Fruit fly (Drosophila melanogaster) whole organism, embryonic: ENCODE results near the gene CG15412.

Source experiments
- Aef1 ChIP-seq: fragments of 200-800 bp; sonication (Bioruptor generic); IDR thresholded peaks from 3 replicates; pipeline ENCODE4 v1.3.6; 2022; ENCODE audit warnings: missing biosample characterization, missing genetic modification characterization
- Antp ChIP-seq: fragments of 200-800 bp; sonication (Bioruptor generic); optimal IDR thresholded peaks from 3 replicates; lab custom pipeline; 2016; ENCODE audit warnings: missing biosample characterization, missing genetic modification characterization
- Asciz ChIP-seq: fragments of 200-800 bp; sonication (Bioruptor generic); optimal IDR thresholded peaks from 2 replicates; lab custom pipeline; 2017; ENCODE audit warnings: missing biosample characterization, mild to moderate bottlenecking, missing genetic modification characterization, missing genetic modification reagents
- CG10959 ChIP-seq: fragments of 200-800 bp; sonication (Bioruptor generic); IDR thresholded peaks from 2 replicates; pipeline ENCODE4 v1.3.6; 2022; ENCODE audit warnings: missing biosample characterization, missing genetic modification characterization
- CG11398 ChIP-seq: fragments of 200-800 bp; sonication (Bioruptor generic); optimal IDR thresholded peaks from 2 replicates; lab custom pipeline; 2016; ENCODE audit warnings: missing biosample characterization, missing genetic modification characterization
- CG11695 ChIP-seq: fragments of 200-800 bp; sonication (Bioruptor generic); IDR thresholded peaks from 3 replicates; pipeline ENCODE4 v1.3.6; 2022; ENCODE audit warnings: missing biosample characterization, missing genetic modification characterization
- CG12219 ChIP-seq: fragments of 200-800 bp; sonication (Bioruptor generic); optimal IDR thresholded peaks from 3 replicates; lab custom pipeline; 2018; ENCODE audit warnings: missing biosample characterization, mild to moderate bottlenecking, missing genetic modification characterization
- CG17802 ChIP-seq: fragments of 200-800 bp; sonication (Bioruptor generic); optimal IDR thresholded peaks from 2 replicates; lab custom pipeline; 2018; ENCODE audit warnings: missing biosample characterization, mild to moderate bottlenecking, missing genetic modification characterization, moderate library complexity
- CG18599 ChIP-seq: fragments of 200-800 bp; sonication (Bioruptor generic); optimal IDR thresholded peaks from 3 replicates; lab custom pipeline; 2017; ENCODE audit warnings: missing biosample characterization, missing genetic modification characterization, mild to moderate bottlenecking, moderate library complexity, missing genetic modification reagents
- CG2202 ChIP-seq: fragments of 200-800 bp; sonication (Bioruptor generic); optimal IDR thresholded peaks from 2 replicates; lab custom pipeline; 2018; ENCODE audit warnings: missing biosample characterization, mild to moderate bottlenecking, missing genetic modification characterization
- CG2678 ChIP-seq: fragments of 200-800 bp; sonication (Bioruptor generic); optimal IDR thresholded peaks from 3 replicates; lab custom pipeline; 2019; ENCODE audit warnings: missing biosample characterization, mild to moderate bottlenecking, missing genetic modification characterization, moderate library complexity
- CG31365 ChIP-seq: fragments of 200-800 bp; sonication (Bioruptor generic); optimal IDR thresholded peaks from 2 replicates; lab custom pipeline; 2018; ENCODE audit warnings: missing biosample characterization, mild to moderate bottlenecking, missing genetic modification characterization
- CG4730 ChIP-seq: fragments of 200-800 bp; sonication (Bioruptor generic); IDR thresholded peaks from 2 replicates; pipeline ENCODE4 v1.3.6; 2022; ENCODE audit warnings: missing biosample characterization, missing genetic modification characterization
- CG6272 ChIP-seq: fragments of 200-800 bp; sonication (Bioruptor generic); IDR thresholded peaks from 2 replicates; pipeline ENCODE4 v1.3.6; 2022; ENCODE audit warnings: missing biosample characterization, missing genetic modification characterization
- CG7786 ChIP-seq: fragments of 200-800 bp; sonication (Bioruptor generic); optimal IDR thresholded peaks from 2 replicates; lab custom pipeline; 2016; ENCODE audit warnings: missing biosample characterization, missing genetic modification characterization
- CG7839 ChIP-seq: fragments of 200-800 bp; sonication (Bioruptor generic); optimal IDR thresholded peaks from 3 replicates; lab custom pipeline; 2018; ENCODE audit warnings: missing biosample characterization, mild to moderate bottlenecking, missing genetic modification characterization, moderate library complexity
- CG7963 ChIP-seq: fragments of 200-800 bp; sonication (Bioruptor generic); IDR thresholded peaks from 3 replicates; pipeline ENCODE4 v1.3.6; 2022; ENCODE audit warnings: missing biosample characterization, missing genetic modification characterization; ENCODE audit not compliant: partially characterized antibody
- E2f1 ChIP-seq: fragments of 200-800 bp; sonication (Bioruptor generic); IDR thresholded peaks from 2 replicates; pipeline ENCODE4 v1.3.6; 2022; ENCODE audit warnings: missing biosample characterization, missing genetic modification characterization
- Elba2 ChIP-seq: fragments of 200-800 bp; sonication (Bioruptor generic); optimal IDR thresholded peaks from 3 replicates; lab custom pipeline; 2016; ENCODE audit warnings: missing biosample characterization, missing genetic modification characterization
- Ets65A ChIP-seq: fragments of 200-800 bp; sonication (Bioruptor generic); peaks from one replicate; lab custom pipeline; 2016; ENCODE audit warnings: missing biosample characterization, missing genetic modification characterization
- Hey ChIP-seq: fragments of 200-800 bp; sonication (Bioruptor generic); optimal IDR thresholded peaks from 3 replicates; lab custom pipeline; 2018; ENCODE audit warnings: missing biosample characterization, mild to moderate bottlenecking, missing genetic modification characterization
- Hmr ChIP-seq: fragments of 200-800 bp; sonication (Bioruptor generic); optimal IDR thresholded peaks from 3 replicates; lab custom pipeline; 2017; ENCODE audit warnings: mild to moderate bottlenecking, missing biosample characterization, missing genetic modification reagents, missing genetic modification characterization
- Hr39 ChIP-seq: fragments of >200 bp; optimal IDR thresholded peaks from 2 replicates; lab custom pipeline; 2017
- Kr ChIP-seq: fragments of 200-800 bp; sonication (Bioruptor generic); optimal IDR thresholded peaks from 2 replicates; lab custom pipeline; 2017; ENCODE audit warnings: missing biosample characterization, mild to moderate bottlenecking, missing genetic modification characterization
- MTF-1 ChIP-seq: fragments of 200-800 bp; sonication (Bioruptor generic); optimal IDR thresholded peaks from 2 replicates; lab custom pipeline; 2018; ENCODE audit warnings: missing biosample characterization, mild to moderate bottlenecking, missing genetic modification characterization, borderline replicate concordance
- Ravus ChIP-seq: fragments of 200-800 bp; sonication (Bioruptor generic); IDR thresholded peaks from 2 replicates; pipeline ENCODE4 v1.3.6; 2022; ENCODE audit warnings: missing biosample characterization, missing genetic modification characterization
- Rfx ChIP-seq: fragments of 200-800 bp; sonication (Bioruptor generic); IDR thresholded peaks from 2 replicates; pipeline ENCODE4 v1.3.6; 2022; ENCODE audit warnings: missing biosample characterization, missing genetic modification characterization
- Sox100B ChIP-seq: fragments of 200-800 bp; sonication (Bioruptor generic); optimal IDR thresholded peaks from 3 replicates; lab custom pipeline; 2018; ENCODE audit warnings: missing biosample characterization, mild to moderate bottlenecking, missing genetic modification characterization
- Sry-δ ChIP-seq: fragments of 200-800 bp; sonication (Bioruptor generic); optimal IDR thresholded peaks from 2 replicates; lab custom pipeline; 2016; ENCODE audit warnings: missing biosample characterization, missing genetic modification characterization
- Ssrp ChIP-seq: fragments of 200-800 bp; sonication (Bioruptor generic); optimal IDR thresholded peaks from 2 replicates; lab custom pipeline; 2018; ENCODE audit warnings: missing biosample characterization, mild to moderate bottlenecking, missing genetic modification characterization, moderate library complexity
- Xbp1 ChIP-seq: fragments of 200-800 bp; sonication (Bioruptor generic); optimal IDR thresholded peaks from 3 replicates; lab custom pipeline; 2016; ENCODE audit warnings: missing biosample characterization, mild to moderate bottlenecking, missing genetic modification characterization
- ato ChIP-seq: fragments of 200-800 bp; sonication (Bioruptor generic); IDR thresholded peaks from 2 replicates; pipeline ENCODE4 v1.3.6; 2022; ENCODE audit warnings: missing biosample characterization, missing genetic modification characterization; ENCODE audit not compliant: partially characterized antibody
- bsh ChIP-seq, 2 experiments: fragments of 200-800 bp; sonication (Bioruptor generic); optimal IDR thresholded peaks; 2 replicates each; lab custom pipeline; 2017 to 2018; ENCODE audit warnings: mild to moderate bottlenecking in 2 of 2, missing biosample characterization in 2 of 2, missing genetic modification characterization in 2 of 2, moderate library complexity in 1 of 2
- cas ChIP-seq: fragments of 200-800 bp; sonication (Bioruptor generic); IDR thresholded peaks from 2 replicates; pipeline ENCODE4 v1.3.6; 2022; ENCODE audit warnings: missing biosample characterization, missing genetic modification characterization
- corto ChIP-seq: fragments of 200-800 bp; sonication (Bioruptor generic); optimal IDR thresholded peaks from 2 replicates; lab custom pipeline; 2016; ENCODE audit warnings: missing biosample characterization, mild to moderate bottlenecking, missing genetic modification characterization, moderate library complexity
- crc ChIP-seq: fragments of 200-800 bp; sonication (Bioruptor generic); optimal IDR thresholded peaks from 2 replicates; lab custom pipeline; 2016; ENCODE audit warnings: missing biosample characterization, missing genetic modification characterization
- da ChIP-seq: fragments of 200-800 bp; sonication (Bioruptor generic); optimal IDR thresholded peaks from 2 replicates; lab custom pipeline; 2016; ENCODE audit warnings: missing biosample characterization, missing genetic modification characterization
- dmrt11E ChIP-seq: fragments of 200-800 bp; sonication (Bioruptor generic); optimal IDR thresholded peaks from 3 replicates; lab custom pipeline; 2018; ENCODE audit warnings: missing biosample characterization, mild to moderate bottlenecking, missing genetic modification characterization, moderate library complexity
- fd3F ChIP-seq: fragments of 200-800 bp; sonication (Bioruptor generic); optimal IDR thresholded peaks from 2 replicates; lab custom pipeline; 2018; ENCODE audit warnings: missing biosample characterization, mild to moderate bottlenecking, missing genetic modification characterization, moderate library complexity
- gem ChIP-seq: fragments of 200-800 bp; sonication (Bioruptor generic); optimal IDR thresholded peaks from 2 replicates; lab custom pipeline; 2019; ENCODE audit warnings: missing biosample characterization, mild to moderate bottlenecking, missing genetic modification characterization, moderate library complexity
- gsb ChIP-seq: fragments of 200-800 bp; sonication (Bioruptor generic); IDR thresholded peaks from 2 replicates; pipeline ENCODE4 v1.3.6; 2022; ENCODE audit warnings: missing biosample characterization, missing genetic modification characterization
- repo ChIP-seq: fragments of 200-800 bp; sonication (Bioruptor generic); optimal IDR thresholded peaks from 2 replicates; lab custom pipeline; 2016; ENCODE audit warnings: missing biosample characterization, missing genetic modification characterization
- scrt ChIP-seq: fragments of 200-800 bp; sonication (Bioruptor generic); optimal IDR thresholded peaks from 2 replicates; lab custom pipeline; 2018; ENCODE audit warnings: missing biosample characterization, mild to moderate bottlenecking, missing genetic modification characterization, moderate library complexity
- sens ChIP-seq: fragments of 200-800 bp; sonication (Bioruptor generic); peaks from one replicate; lab custom pipeline; 2016; ENCODE audit warnings: missing biosample characterization, missing genetic modification characterization
- sisA ChIP-seq: fragments of 200-800 bp; sonication (Bioruptor generic); IDR thresholded peaks from 2 replicates; pipeline ENCODE4 v1.3.6; 2022; ENCODE audit warnings: missing biosample characterization, missing genetic modification characterization
- vfl ChIP-seq: fragments of 200-800 bp; sonication (Bioruptor generic); optimal IDR thresholded peaks from 2 replicates; lab custom pipeline; 2016; ENCODE audit warnings: missing biosample characterization, missing genetic modification characterization
- vvl ChIP-seq: fragments of 200-800 bp; sonication (Bioruptor generic); IDR thresholded peaks from 2 replicates; pipeline ENCODE4 v1.3.6; 2022; ENCODE audit warnings: missing biosample characterization, missing genetic modification characterization
- zf30C ChIP-seq: fragments of 200-800 bp; sonication (Bioruptor generic); optimal IDR thresholded peaks from 3 replicates; lab custom pipeline; 2018; ENCODE audit warnings: missing biosample characterization, mild to moderate bottlenecking, missing genetic modification characterization

Gene CG15412

DNA sequence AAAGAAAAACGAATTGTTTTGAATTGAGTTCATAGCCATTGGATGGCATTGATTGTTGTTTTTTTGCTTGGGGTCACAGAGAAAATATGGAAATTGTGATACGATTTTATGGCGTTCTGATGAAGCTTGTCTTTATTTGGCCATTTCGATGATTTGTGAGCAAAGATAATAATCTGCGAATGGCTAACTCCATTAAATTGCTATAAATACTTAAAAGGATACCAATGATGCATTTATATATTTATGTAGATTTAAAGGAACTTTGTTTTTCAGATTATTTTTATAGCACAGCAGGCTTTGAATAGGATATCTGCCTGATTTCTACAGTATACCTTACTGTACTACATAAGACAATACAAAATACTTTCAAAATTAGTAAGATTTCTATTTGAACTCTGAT is 34.7 kb upstream of the CG15412 start, which contains the start of gene CG8840:
Gene CG8840, plus strand, starts transcription at position 301 of the 400 bp plus-strand sequence.
- TF ChIP-seq MTF-1: no peak
- TF ChIP-seq sens: peak; percentile 29
- TF ChIP-seq, all 482 proteins: peak for 1

DNA sequence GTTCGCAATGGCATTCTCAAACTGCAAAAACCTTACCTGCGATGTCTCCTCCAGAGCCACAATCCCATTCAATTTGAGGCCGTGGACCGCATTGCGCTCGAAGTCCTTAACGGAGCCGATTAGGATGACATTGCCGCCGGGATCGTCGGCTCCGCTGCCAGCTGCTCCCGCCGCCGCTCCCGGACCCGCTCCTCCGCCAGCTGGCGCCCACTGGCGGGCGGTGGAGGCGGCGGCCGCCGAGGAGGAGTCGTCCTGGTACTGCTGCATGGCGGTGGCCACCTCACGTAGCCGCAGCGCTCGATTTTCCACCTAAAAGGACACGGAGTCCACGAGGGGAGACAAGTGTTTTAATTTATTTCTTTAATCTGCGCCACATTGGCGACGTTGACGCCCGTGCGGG is 32.2 kb upstream of the CG15412 start:
- peak; percentile 0 for TF ChIP-seq Ets65A (GFP tag; lab: Kevin White, UChicago)
- TF ChIP-seq CG7786 (GFP tag; lab: Kevin White, UChicago): no peak
- peak; percentile 55 for TF ChIP-seq Hr39 (lab: Kevin White, UChicago)
- peak; percentile 22; the same call in 1 of the 2 replicates for TF ChIP-seq sisA (GFP tag; lab: Robert Waterston, UW)
- no peak for TF ChIP-seq bsh (GFP tag; optimal IDR thresholded peaks at IDR 0.05; lab: Kevin White, UChicago)
- TF ChIP-seq, all 482 proteins: peak for 3

DNA sequence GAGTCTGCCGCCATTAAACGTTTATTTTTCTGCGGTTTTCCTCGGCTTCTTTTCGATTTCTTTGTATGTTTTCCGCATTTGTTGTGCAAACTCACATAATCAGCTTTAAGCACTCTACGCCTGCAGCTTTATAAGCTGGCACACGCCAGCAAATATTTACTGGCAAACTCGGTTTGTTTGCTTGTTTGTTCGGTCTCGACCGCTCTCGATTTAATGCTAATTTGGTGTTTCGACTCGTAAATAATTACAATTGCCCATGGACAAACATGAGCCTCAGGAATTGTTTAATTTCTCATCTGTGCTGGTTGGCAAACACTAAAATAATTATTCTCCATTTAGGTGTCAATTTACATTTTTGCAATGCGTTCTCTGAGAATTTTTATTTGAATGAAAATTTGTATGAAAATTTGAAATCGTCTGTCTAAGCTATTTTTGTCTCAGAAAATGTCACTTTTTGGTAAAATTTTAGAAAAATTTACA is 22.1 kb upstream of the CG15412 start, which contains the start of gene CG34175:
Gene CG34175, plus strand, starts transcription at position 430 of the 480 bp plus-strand sequence.
- TF ChIP-seq crc (GFP tag; lab: Kevin White, UChicago): no peak
- TF ChIP-seq CG6272 (GFP tag; lab: Robert Waterston, UW): no peak
- TF ChIP-seq vfl (GFP tag; lab: Kevin White, UChicago): no peak
- no peak for TF ChIP-seq gsb (GFP tag; lab: Robert Waterston, UW)
- TF ChIP-seq da (GFP tag; lab: Kevin White, UChicago): no peak
- no peak for TF ChIP-seq Kr (GFP tag; lab: Kevin White, UChicago)
- no peak for TF ChIP-seq vvl (GFP tag; lab: Robert Waterston, UW)
- no peak for TF ChIP-seq CG7786 (GFP tag; lab: Kevin White, UChicago)
- peak; percentile 31 for TF ChIP-seq CG7839
- TF ChIP-seq cas (GFP tag; lab: Robert Waterston, UW): no peak
- no peak for TF ChIP-seq CG10959
- peak; percentile 45 for TF ChIP-seq Asciz
- no peak for TF ChIP-seq dmrt11E (tag; lab: Kevin White, UChicago)
- no peak for TF ChIP-seq Sry-δ (GFP tag; lab: Kevin White, UChicago)
- TF ChIP-seq CG4730: no peak
- TF ChIP-seq zf30C (GFP tag; lab: Kevin White, UChicago): no peak
- TF ChIP-seq Hey (tag; lab: Kevin White, UChicago): no peak
- TF ChIP-seq Elba2: no peak
- TF ChIP-seq Antp (GFP tag; lab: Kevin White, UChicago): no peak
- TF ChIP-seq CG2202 (tag; lab: Kevin White, UChicago): peak; percentile 14
- TF ChIP-seq ato (GFP tag; lab: Robert Waterston, UW): no peak
- no peak for TF ChIP-seq Rfx
- no peak for TF ChIP-seq Ssrp (tag; lab: Kevin White, UChicago)
- no peak for TF ChIP-seq CG11398 (GFP tag; lab: Kevin White, UChicago)
- TF ChIP-seq repo (GFP tag; lab: Kevin White, UChicago): no peak
- no peak for TF ChIP-seq Aef1 (GFP tag; lab: Robert Waterston, UW)
- TF ChIP-seq CG31365 (tag; lab: Kevin White, UChicago): peak; percentile 16
- TF ChIP-seq CG12219 (GFP tag; lab: Kevin White, UChicago): no peak
- no peak for TF ChIP-seq Ravus
- no peak for TF ChIP-seq CG7963 (GFP tag; lab: Robert Waterston, UW)
- TF ChIP-seq Hmr: peak; percentile 16
- peak; percentile 5 for TF ChIP-seq CG17802
- no peak for TF ChIP-seq scrt (GFP tag; lab: Kevin White, UChicago)
- no peak for TF ChIP-seq Sox100B (GFP tag; lab: Kevin White, UChicago)
- TF ChIP-seq CG2678 (tag; lab: Kevin White, UChicago): peak; percentile 50
- no peak for TF ChIP-seq Xbp1 (GFP tag; lab: Kevin White, UChicago)
- no peak for TF ChIP-seq E2f1 (GFP tag; lab: Robert Waterston, UW)
- no peak for TF ChIP-seq corto (GFP tag; lab: Kevin White, UChicago)
- no peak for TF ChIP-seq CG11695 (GFP tag; lab: Robert Waterston, UW)
- TF ChIP-seq fd3F (GFP tag; lab: Kevin White, UChicago): peak; percentile 25
- peak; percentile 27 for TF ChIP-seq CG18599 (GFP tag; lab: Kevin White, UChicago)
- peak; percentile 63 for TF ChIP-seq gem (tag; lab: Kevin White, UChicago)
